Fruit fly (Drosophila melanogaster): ENCODE results near the gene CG12236.

The CG12236 gene

DNA sequence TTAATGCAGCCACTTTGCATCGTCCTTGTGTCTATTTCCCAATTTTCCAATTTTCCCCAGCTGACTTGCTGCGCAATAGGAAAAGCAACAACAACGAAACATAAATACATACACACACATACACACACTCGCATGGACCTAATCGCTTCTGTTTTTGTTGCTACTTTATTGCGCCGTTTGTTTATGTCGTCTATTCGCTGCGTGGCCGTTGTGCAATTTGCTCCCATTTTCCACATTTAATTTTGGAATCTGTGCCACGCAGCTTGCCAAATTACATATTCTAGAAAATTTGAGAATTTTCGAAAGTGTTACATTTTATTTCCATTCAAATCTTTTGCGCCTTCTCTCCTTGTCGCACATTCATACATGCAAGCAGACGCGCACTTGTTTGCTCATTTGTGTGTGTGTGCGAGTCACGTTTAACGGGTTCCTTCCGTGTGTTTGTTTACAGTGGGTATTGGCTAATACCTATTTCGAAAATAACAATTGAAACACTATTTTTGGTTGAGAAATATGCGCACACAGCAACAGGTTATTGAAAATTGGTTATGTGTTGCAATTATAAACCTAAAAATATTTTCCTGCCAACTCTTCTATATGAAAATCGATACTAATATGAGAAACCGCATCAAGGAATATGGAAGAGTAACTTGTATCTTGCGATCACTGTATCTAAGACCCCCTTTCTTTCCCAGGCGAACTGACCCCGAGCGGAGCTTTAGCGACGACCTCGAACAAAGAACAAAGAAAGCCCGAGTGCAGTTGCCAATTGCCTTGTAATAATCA is 27.6 kb upstream of the CG12236 start (continued):
- TF ChIP-seq Stat92E (GFP tag; optimal IDR thresholded peaks at IDR 0.05) (no peak), CG15479 (GFP tag; optimal IDR thresholded peaks at IDR 0.05) (peak; percentile 59), Dp (GFP tag; optimal IDR thresholded peaks at IDR 0.05) (no peak), hb (GFP tag; IDR thresholded peaks at IDR 0.05; ENCODE audit: partially characterized antibody) (no peak), HLH3B (GFP tag; IDR thresholded peaks at IDR 0.05) (no peak), CG32772 (GFP tag; IDR thresholded peaks at IDR 0.05) (0 out of 2 replicates have a peak, but pooled peaks have one; percentile 11), CG7839 (tag; optimal IDR thresholded peaks at IDR 0.05) (peak; percentile 65), Scr (GFP tag; IDR thresholded peaks at IDR 0.05; ENCODE audit: partially characterized antibody) (no peak), CG3838 (GFP tag; optimal IDR thresholded peaks at IDR 0.05) (no peak), Awh (GFP tag; IDR thresholded peaks at IDR 0.05) (no peak), yki (optimal IDR thresholded peaks at IDR 0.05) (no peak), CG11723 (GFP tag; optimal IDR thresholded peaks at IDR 0.05) (peak; percentile 5), Gug (GFP tag; IDR thresholded peaks at IDR 0.05) (peak; percentile 56; the same call in 2 of the 4 replicates), CG4820 (GFP tag; optimal IDR thresholded peaks at IDR 0.05) (peak; percentile 29), sqz (GFP tag; optimal IDR thresholded peaks at IDR 0.05) (no peak), tin (GFP tag; optimal IDR thresholded peaks at IDR 0.05) (peak; percentile 32), CG2129 (GFP tag; IDR thresholded peaks at IDR 0.05; ENCODE audit: partially characterized antibody) (no peak), gsb-n (tag; optimal IDR thresholded peaks at IDR 0.05) (peak; percentile 25), gt (GFP tag; IDR thresholded peaks at IDR 0.05) (no peak), CG12659 (GFP tag; optimal IDR thresholded peaks at IDR 0.05) (peak; percentile 22), Hr78 (GFP tag; optimal IDR thresholded peaks at IDR 0.05) (peak in 1 of 2 experiments; percentile 65), CG13123 (GFP tag; optimal IDR thresholded peaks at IDR 0.05) (peak; percentile 31), peb (GFP tag; IDR thresholded peaks at IDR 0.05) (no peak), CG4404 (GFP tag; IDR thresholded peaks at IDR 0.05) (no peak), CG17186 (GFP tag; optimal IDR thresholded peaks at IDR 0.05) (no peak), CG15696 (tag; optimal IDR thresholded peaks at IDR 0.05) (peak; percentile 31), CrebB (tag; optimal IDR thresholded peaks at IDR 0.05) (peak; percentile 8), CG6854 (GFP tag; optimal IDR thresholded peaks at IDR 0.05) (no peak), B-H1 (GFP tag; IDR thresholded peaks at IDR 0.05) (no peak), HLHmδ (GFP tag; optimal IDR thresholded peaks at IDR 0.05) (no peak), Ets65A (GFP tag) (no peak), cad (GFP tag; optimal IDR thresholded peaks at IDR 0.05) (no peak), E2f2 (GFP tag; IDR thresholded peaks at IDR 0.05) (peak; percentile 36; the same call in 1 of the 2 replicates), CG14441 (GFP tag; IDR thresholded peaks at IDR 0.05) (no peak; the same call in 1 of the 2 replicates), Dad (GFP tag; optimal IDR thresholded peaks at IDR 0.05) (no peak), prd (optimal IDR thresholded peaks at IDR 0.05) (no peak), prd (GFP tag; IDR thresholded peaks at IDR 0.05) (peak; percentile 55; the same call in 2 of the 3 replicates), CG17912 (GFP tag; optimal IDR thresholded peaks at IDR 0.05) (peak; percentile 24), Drgx (GFP tag; IDR thresholded peaks at IDR 0.05) (peak; percentile 86), CG2202 (tag; optimal IDR thresholded peaks at IDR 0.05) (peak; percentile 26), gcm (GFP tag; optimal IDR thresholded peaks at IDR 0.05) (peak; percentile 24), chinmo (GFP tag; IDR thresholded peaks at IDR 0.05; ENCODE audit: partially characterized antibody) (peak; percentile 58; the same call in 1 of the 4 replicates), inv (GFP tag; IDR thresholded peaks at IDR 0.05; ENCODE audit: partially characterized antibody) (no peak), abd-A (tag; optimal IDR thresholded peaks at IDR 0.05) (peak; percentile 54), maf-S (GFP tag; optimal IDR thresholded peaks at IDR 0.05) (no peak), her (GFP tag; optimal IDR thresholded peaks at IDR 0.05) (peak; percentile 33), nerfin-2 (GFP tag; IDR thresholded peaks at IDR 0.05; ENCODE audit: partially characterized antibody) (no peak), tll (GFP tag; optimal IDR thresholded peaks at IDR 0.05) (no peak), CG17385 (GFP tag; optimal IDR thresholded peaks at IDR 0.05) (peak; percentile 37)

All from whole organism, embryonic.